Worm (Caenorhabditis elegans) whole organism, late embryonic: ENCODE measurements around the gene T08G5.1.

Experiments used
- C08G9.2 ChIP-seq: sonication (generic microtip); optimal IDR thresholded peaks from 2 replicates; lab custom pipeline; 2016; ENCODE audit warnings: mild to moderate bottlenecking, missing genetic modification characterization, moderate library complexity, missing compliant biosample characterization
- unc-55 ChIP-seq: sonication (generic microtip); optimal IDR thresholded peaks from 2 replicates; lab custom pipeline; 2017; ENCODE audit warnings: missing biosample characterization, missing genetic modification reagents, missing genetic modification characterization
- unc-86 ChIP-seq: sonication (generic microtip); optimal IDR thresholded peaks from 2 replicates; lab custom pipeline; 2016; ENCODE audit warnings: missing genetic modification characterization, missing compliant biosample characterization

DNA sequence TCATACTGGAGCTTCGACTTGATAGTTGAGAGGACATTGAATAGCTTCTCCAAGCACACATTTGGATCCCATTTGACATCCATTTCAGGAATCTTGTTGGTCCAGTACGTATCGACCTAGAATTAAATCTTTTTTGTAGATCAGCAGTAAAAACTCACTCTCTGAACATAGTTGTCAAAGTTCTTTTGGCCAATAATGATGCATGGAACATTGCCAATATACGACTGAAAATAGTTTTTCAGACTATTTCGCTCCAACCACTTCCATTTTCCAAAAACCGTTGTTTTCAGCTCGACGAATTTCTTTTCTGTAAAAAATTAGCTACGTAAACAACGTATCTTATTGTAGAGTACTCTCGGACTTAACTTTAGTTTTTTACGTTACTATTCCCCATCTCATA lies 36.9 kb upstream of the T08G5.1 start:
- no peak for TF ChIP-seq unc-86
- TF ChIP-seq C08G9.2 (tag; lab: Kevin White, UChicago) = no peak
- no peak for TF ChIP-seq unc-55
